Fruit fly (Drosophila melanogaster) whole organism, pupa: Measurements from ENCODE around the gene CG14194.

Source experiments
- CG10348 ChIP-seq: fragments of 200-800 bp; sonication (Bioruptor generic); IDR thresholded peaks from 2 replicates; pipeline ENCODE4 v1.3.6; 2022; ENCODE audit warnings: missing biosample characterization, missing genetic modification characterization
- CG12605 ChIP-seq: fragments of 200-800 bp; sonication (Bioruptor generic); IDR thresholded peaks from 2 replicates; pipeline ENCODE4 v1.3.6; 2022; ENCODE audit warnings: missing biosample characterization, missing genetic modification characterization
- CG13204 ChIP-seq: fragments of 200-800 bp; sonication (Bioruptor generic); optimal IDR thresholded peaks from 2 replicates; lab custom pipeline; 2018; ENCODE audit warnings: missing biosample characterization, mild to moderate bottlenecking, missing genetic modification characterization, moderate library complexity
- CG14655 ChIP-seq: fragments of 200-800 bp; sonication (Bioruptor generic); optimal IDR thresholded peaks from 3 replicates; lab custom pipeline; 2017; ENCODE audit warnings: mild to moderate bottlenecking, missing biosample characterization, missing genetic modification reagents, missing genetic modification characterization
- CG15710 ChIP-seq: fragments of 200-800 bp; sonication (Bioruptor generic); optimal IDR thresholded peaks from 2 replicates; lab custom pipeline; 2018; ENCODE audit warnings: missing biosample characterization, mild to moderate bottlenecking, missing genetic modification characterization, moderate library complexity
- CG17806 ChIP-seq: fragments of 200-800 bp; sonication (Bioruptor generic); optimal IDR thresholded peaks from 2 replicates; lab custom pipeline; 2018; ENCODE audit warnings: missing biosample characterization, mild to moderate bottlenecking, missing genetic modification characterization, moderate library complexity
- CG32121 ChIP-seq: fragments of 200-800 bp; sonication (Bioruptor generic); IDR thresholded peaks from 2 replicates; pipeline ENCODE4 v1.3.6; 2022; ENCODE audit warnings: missing biosample characterization, missing genetic modification characterization
- CG34367 ChIP-seq: fragments of 200-800 bp; sonication (Bioruptor generic); optimal IDR thresholded peaks from 2 replicates; lab custom pipeline; 2018; ENCODE audit warnings: missing biosample characterization, mild to moderate bottlenecking, missing genetic modification characterization
- CG4496 ChIP-seq: fragments of 200-800 bp; sonication (Bioruptor generic); IDR thresholded peaks from 3 replicates; pipeline ENCODE4 v1.3.6; 2022; ENCODE audit warnings: missing biosample characterization, missing genetic modification characterization
- CG8159 ChIP-seq: fragments of 200-800 bp; sonication (Bioruptor generic); optimal IDR thresholded peaks from 3 replicates; lab custom pipeline; 2018; ENCODE audit warnings: missing biosample characterization, mild to moderate bottlenecking, missing genetic modification characterization, moderate library complexity
- CG8301 ChIP-seq: fragments of 200-800 bp; sonication (Bioruptor generic); optimal IDR thresholded peaks from 2 replicates; lab custom pipeline; 2018; ENCODE audit warnings: missing biosample characterization, mild to moderate bottlenecking, missing genetic modification characterization
- CG9948 ChIP-seq: fragments of 200-800 bp; sonication (Bioruptor generic); optimal IDR thresholded peaks from 2 replicates; lab custom pipeline; 2018; ENCODE audit warnings: missing biosample characterization, mild to moderate bottlenecking, missing genetic modification characterization, moderate library complexity
- D1 ChIP-seq: fragments of 200-800 bp; sonication (Bioruptor generic); optimal IDR thresholded peaks from 2 replicates; lab custom pipeline; 2018; ENCODE audit warnings: missing biosample characterization, mild to moderate bottlenecking, missing genetic modification characterization, moderate library complexity
- EcR ChIP-seq: fragments of 200-800 bp; sonication (Bioruptor generic); optimal IDR thresholded peaks from 3 replicates; lab custom pipeline; 2019; ENCODE audit warnings: missing biosample characterization, missing genetic modification characterization, mild to moderate bottlenecking, moderate library complexity, missing genetic modification reagents
- Ets98B ChIP-seq: fragments of 200-800 bp; sonication (Bioruptor generic); IDR thresholded peaks from 2 replicates; pipeline ENCODE4 v1.3.6; 2022; ENCODE audit warnings: missing biosample characterization, missing genetic modification characterization
- Pif1A ChIP-seq: fragments of 200-800 bp; sonication (Bioruptor generic); optimal IDR thresholded peaks from 3 replicates; lab custom pipeline; 2016; ENCODE audit warnings: missing biosample characterization, missing genetic modification characterization
- Pif1B ChIP-seq: fragments of 200-800 bp; sonication (Bioruptor generic); optimal IDR thresholded peaks from 3 replicates; lab custom pipeline; 2016; ENCODE audit warnings: missing biosample characterization, missing genetic modification characterization
- Snoo ChIP-seq: fragments of 200-800 bp; sonication (Bioruptor generic); optimal IDR thresholded peaks from 3 replicates; lab custom pipeline; 2017; ENCODE audit warnings: missing biosample characterization, mild to moderate bottlenecking, missing genetic modification characterization, inconsistent platforms
- fd96Ca ChIP-seq: fragments of 200-800 bp; sonication (Bioruptor generic); IDR thresholded peaks from 3 replicates; pipeline ENCODE4 v1.3.6; 2022; ENCODE audit warnings: missing biosample characterization, missing genetic modification characterization
- gl ChIP-seq: fragments of 200-800 bp; sonication (Bioruptor generic); optimal IDR thresholded peaks from 2 replicates; lab custom pipeline; 2018; ENCODE audit warnings: missing biosample characterization, mild to moderate bottlenecking, missing genetic modification characterization
- rn ChIP-seq: fragments of 200-800 bp; sonication (Bioruptor generic); IDR thresholded peaks from 2 replicates; pipeline ENCODE4 v1.3.6; 2022; ENCODE audit warnings: missing biosample characterization, missing genetic modification characterization

Gene CG14194

DNA sequence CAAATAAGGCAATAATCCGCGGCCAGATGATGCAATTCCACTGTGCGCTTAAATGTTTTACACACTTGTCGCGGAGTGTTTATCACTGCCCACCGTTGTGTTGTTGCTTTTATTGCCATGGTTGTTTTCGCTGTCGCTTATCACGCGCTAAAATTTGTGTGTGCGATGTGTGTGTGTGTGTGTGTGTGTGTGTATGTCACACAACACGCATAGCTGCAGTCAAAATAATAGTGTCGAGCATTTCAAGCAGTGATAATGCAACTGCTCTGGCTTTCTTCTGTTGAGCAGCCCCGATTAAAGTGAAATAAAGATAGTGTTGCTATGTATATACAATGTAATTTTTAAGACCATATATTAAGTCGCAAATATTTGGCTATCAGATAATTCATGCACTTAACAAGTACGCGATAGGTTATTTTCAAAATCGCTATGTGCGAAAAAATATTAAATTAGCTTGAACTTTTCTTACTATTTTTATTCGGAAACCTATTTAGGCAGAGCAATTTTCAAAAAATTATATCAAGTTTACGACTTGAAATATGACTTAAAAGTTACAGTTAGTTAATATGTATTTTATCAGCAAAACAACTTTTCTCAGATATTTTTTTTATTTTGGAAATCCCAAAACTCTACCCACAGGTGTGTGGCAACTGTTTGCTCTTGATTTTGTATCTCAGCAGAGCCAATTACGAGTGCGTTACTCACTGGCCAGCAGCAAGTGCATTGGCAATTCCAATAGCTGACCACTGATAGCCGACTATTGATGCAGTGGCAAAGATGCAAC lies 27.0 kb upstream of the CG14194 start:
- peak; percentile 45 for TF ChIP-seq Snoo (tag; lab: Kevin White, UChicago)
- no peak for TF ChIP-seq Ets98B
- TF ChIP-seq CG8159 (tag; lab: Kevin White, UChicago): peak; percentile 54
- peak; percentile 39 for TF ChIP-seq CG15710
- TF ChIP-seq fd96Ca (GFP tag; lab: Robert Waterston, UW): 0 out of 3 replicates have a peak, but pooled peaks have one; percentile 37
- TF ChIP-seq CG32121 (GFP tag; lab: Robert Waterston, UW): peak; percentile 40; the same call in 1 of the 2 replicates
- no peak for TF ChIP-seq CG17806 (tag; lab: Kevin White, UChicago)
- TF ChIP-seq CG14655 (GFP tag; lab: Kevin White, UChicago): peak; percentile 52
- no peak for TF ChIP-seq gl (tag; lab: Kevin White, UChicago)

DNA sequence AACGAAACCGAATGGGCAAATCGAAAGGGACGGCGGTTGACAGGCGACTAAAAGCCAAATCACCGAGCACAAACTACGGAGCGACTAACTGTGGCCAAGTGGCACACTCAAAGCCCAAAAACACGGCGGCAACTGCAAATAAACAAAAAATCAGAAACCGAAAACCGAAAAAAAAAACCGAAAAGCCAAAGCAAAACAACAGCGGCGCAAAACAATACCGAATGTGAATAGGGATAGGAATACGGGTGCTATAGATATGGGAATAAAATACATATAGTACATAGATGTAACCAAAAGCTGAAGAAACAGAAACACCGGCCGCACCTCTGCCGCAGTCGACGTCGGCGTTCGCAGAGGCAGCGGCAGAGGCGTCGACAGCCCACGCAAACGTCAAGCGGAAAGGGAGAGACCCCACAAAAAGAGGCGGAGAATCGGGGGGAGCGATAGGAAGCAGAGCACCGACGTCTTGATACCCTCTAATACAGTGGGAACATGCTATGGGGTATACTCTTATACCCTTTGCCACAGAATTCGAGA lies 26.3 kb upstream of the CG14194 start, which contains the start of gene RhoGAP18B:
Gene RhoGAP18B (minus strand): TSS at position 51 of the 537 bp plus-strand sequence.
- TF ChIP-seq CG14655 (GFP tag; lab: Kevin White, UChicago) (no peak), EcR (GFP tag; lab: Kevin White, UChicago) (no peak), CG8159 (tag; lab: Kevin White, UChicago) (no peak), CG34367 (tag; lab: Kevin White, UChicago) (no peak), Ets98B (no peak), CG17806 (tag; lab: Kevin White, UChicago) (no peak), Pif1B (GFP tag; lab: Kevin White, UChicago) (no peak), CG9948 (no peak), D1 (tag; lab: Kevin White, UChicago) (no peak), rn (GFP tag; lab: Robert Waterston, UW) (no peak), CG32121 (GFP tag; lab: Robert Waterston, UW) (no peak), gl (tag; lab: Kevin White, UChicago) (no peak), CG13204 (no peak), Snoo (tag; lab: Kevin White, UChicago) (no peak), CG8301 (no peak)

DNA sequence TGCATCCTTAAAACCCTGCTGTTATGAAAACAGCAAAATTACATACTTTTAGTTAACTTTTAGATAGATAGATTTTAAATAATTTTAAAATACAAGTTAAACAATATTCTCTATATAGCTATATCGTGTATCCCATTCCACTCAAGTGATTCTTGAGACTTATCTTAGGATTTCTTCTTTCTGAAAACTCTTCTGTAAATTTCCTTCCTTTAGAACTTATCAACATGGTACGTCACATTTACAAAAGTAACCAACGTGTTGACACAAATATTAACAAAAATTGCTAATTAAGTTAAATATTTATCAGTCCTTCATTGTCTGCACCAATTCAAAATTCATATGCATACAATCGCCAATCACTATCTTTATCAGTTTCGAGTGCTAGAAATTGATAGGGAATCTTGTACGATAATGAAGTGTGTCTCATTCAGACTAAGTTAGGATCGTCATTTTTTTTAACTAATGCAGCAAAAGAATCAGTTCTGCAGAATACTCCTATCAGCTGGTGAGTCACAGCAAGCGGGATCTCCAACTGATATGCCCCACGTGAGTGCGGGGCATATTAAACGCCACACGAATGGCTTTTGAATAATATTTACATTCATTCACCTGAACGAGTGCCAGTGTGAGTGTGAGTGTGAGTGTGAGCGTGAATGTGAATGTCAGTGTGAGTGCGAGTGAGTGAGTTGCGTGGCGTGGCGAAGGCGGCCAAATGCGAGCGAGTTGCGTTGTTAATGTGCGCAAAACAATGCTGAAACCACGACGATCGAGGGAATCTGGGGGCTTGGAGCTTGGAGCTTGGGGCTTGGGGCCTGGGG lies 25.6 kb upstream of the CG14194 start:
- TF ChIP-seq CG10348 (GFP tag; lab: Robert Waterston, UW) (no peak), fd96Ca (GFP tag; lab: Robert Waterston, UW) (0 out of 3 replicates have a peak, but pooled peaks have one; percentile 6), CG15710 (no peak), EcR (GFP tag; lab: Kevin White, UChicago) (peak; percentile 46), CG9948 (no peak), CG13204 (peak; percentile 35)

DNA sequence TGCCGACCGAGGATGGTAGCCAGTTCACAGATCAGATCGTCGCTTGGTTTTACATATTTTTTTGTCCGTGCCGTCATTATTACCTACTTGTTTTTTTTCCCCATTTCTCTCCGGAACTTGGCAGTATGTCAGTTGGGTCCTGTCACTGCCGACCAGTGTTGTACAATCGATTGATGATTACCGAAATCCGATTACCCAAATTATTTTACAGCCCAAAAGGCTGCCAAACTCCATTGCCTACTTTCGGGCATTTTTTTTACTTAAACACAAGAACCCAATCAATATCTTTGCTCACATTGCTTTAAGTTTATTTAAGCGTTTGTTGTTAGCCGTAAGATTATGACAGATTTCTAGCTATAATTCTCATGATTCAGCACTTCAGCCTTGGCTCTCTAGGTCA lies 22.6 kb upstream of the CG14194 start, which contains the start of gene Inx5:
Gene Inx5 (minus strand): TSS at position 93 of the 400 bp plus-strand sequence.
- TF ChIP-seq gl (tag; lab: Kevin White, UChicago) (no peak), EcR (GFP tag; lab: Kevin White, UChicago) (no peak), Ets98B (no peak), Pif1A (GFP tag; lab: Kevin White, UChicago) (no peak)

DNA sequence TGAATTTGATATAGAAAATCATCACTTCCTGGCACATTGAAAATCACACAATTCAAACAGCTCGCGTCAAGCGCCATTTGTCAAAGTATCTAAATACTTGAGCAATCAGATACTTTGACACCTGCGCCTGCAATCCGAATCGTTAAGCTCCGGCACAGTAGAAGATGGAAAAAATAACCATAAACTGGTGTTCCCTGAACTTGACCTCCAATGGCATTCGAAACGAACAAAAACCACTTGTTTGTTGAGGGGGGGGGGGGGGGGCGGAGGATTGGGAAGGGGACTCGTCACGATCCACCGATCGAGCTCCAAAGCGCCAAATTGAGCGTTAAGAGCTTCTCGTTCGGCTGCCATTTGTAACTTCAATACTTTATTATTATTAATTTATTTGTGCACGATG lies 21.4 kb upstream of the CG14194 start:
- TF ChIP-seq CG8159 (tag; lab: Kevin White, UChicago) (no peak), rn (GFP tag; lab: Robert Waterston, UW) (no peak), EcR (GFP tag; lab: Kevin White, UChicago) (peak; percentile 5)
- TF ChIP-seq, all 21 proteins: peak for 1

DNA sequence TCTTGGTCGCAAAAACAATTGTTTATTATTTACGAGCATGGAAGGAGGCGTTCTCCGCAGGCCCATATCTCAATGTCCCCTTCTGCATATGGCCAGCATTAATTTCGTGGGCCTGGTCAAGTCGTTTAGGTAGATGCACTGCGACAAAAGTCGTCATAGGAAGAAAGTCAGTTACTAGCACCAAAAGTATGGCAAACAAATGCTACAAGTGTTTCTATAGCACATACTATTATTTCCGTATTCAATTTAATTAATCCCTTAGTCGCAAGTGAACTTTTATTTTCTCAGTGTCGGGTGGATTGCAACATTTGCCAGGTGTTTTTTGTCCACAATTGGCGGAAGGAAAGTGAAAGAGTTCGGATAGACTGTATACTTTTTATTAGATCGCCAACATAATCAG lies 20.4 kb upstream of the CG14194 start:
- TF ChIP-seq CG15710 (peak; percentile 50), Ets98B (peak; percentile 41), Pif1B (GFP tag; lab: Kevin White, UChicago) (peak; percentile 37), CG32121 (GFP tag; lab: Robert Waterston, UW) (peak; percentile 23; the same call in 1 of the 2 replicates), rn (GFP tag; lab: Robert Waterston, UW) (peak; percentile 36; the same call in 1 of the 2 replicates), CG12605 (GFP tag; lab: Robert Waterston, UW) (peak; percentile 33; the same call in 1 of the 2 replicates), fd96Ca (GFP tag; lab: Robert Waterston, UW) (peak; percentile 77), CG8301 (peak; percentile 38), EcR (GFP tag; lab: Kevin White, UChicago) (no peak), CG10348 (GFP tag; lab: Robert Waterston, UW) (no peak), D1 (tag; lab: Kevin White, UChicago) (no peak), CG8159 (tag; lab: Kevin White, UChicago) (peak; percentile 67), CG17806 (tag; lab: Kevin White, UChicago) (peak; percentile 71), Snoo (tag; lab: Kevin White, UChicago) (no peak), CG13204 (no peak), CG4496 (GFP tag; lab: Robert Waterston, UW) (peak; percentile 66), CG9948 (peak; percentile 58), Pif1A (GFP tag; lab: Kevin White, UChicago) (peak; percentile 51), CG14655 (GFP tag; lab: Kevin White, UChicago) (peak; percentile 70), CG34367 (tag; lab: Kevin White, UChicago) (peak; percentile 61), gl (tag; lab: Kevin White, UChicago) (peak; percentile 36)
